Fruit fly (Drosophila melanogaster) whole organism: ENCODE results near the gene CG3071.

Experiments used
- Dll ChIP-seq: fragments of >200 bp; optimal IDR thresholded peaks from 2 replicates; lab custom pipeline; 2017
- EcR ChIP-seq, 2 experiments: fragments of >200 bp; optimal IDR thresholded peaks; 2 replicates each; lab custom pipeline; 2017; ENCODE audit warnings: missing biosample characterization in 2 of 2, missing genetic modification characterization in 2 of 2, missing genetic modification reagents in 2 of 2

dm6 chrX:2291023-2291422, 28.4 kb downstream of the CG3071 start:
- TF ChIP-seq EcR (GFP tag; optimal IDR thresholded peaks at IDR 0.05; lab: Kevin White, UChicago) (no peak), Dll (lab: Kevin White, UChicago) (no peak)
